Fruit fly (Drosophila melanogaster): ENCODE data around the gene SLIRP1.
A peak's percentile ranks its signal among the peaks of the same experiment; 100 is the strongest.

SLIRP1 gene

DNA sequence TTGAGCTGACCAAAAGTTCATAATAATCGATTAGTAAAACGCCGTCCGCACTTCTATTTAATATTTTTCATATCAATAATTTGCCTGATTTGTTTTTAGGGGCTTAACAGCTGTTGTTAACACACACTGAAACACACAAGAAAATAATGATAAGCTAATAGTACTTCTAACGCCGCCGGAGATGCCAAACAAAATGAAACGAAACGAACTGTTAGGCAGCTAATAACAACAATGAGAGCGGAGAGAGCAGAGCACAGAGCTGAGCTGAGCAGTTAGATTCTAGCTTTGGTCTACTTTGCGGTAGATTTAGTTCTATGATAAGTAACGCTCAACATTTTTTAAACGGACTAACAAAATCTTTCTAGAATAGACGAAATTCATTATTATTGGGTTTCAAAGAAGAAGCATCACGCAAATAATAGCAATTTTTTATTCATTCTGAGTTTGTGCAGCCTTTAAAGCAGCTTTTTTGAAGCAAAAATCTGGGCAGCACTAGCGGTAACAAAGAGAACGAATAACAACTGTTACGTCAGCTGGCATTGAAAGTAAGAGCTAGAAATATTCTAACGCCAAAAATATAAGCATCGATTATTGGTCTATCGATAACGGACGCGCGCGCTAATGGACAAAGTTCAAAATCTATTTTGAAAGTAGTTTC is 12.5 kb downstream of the SLIRP1 start, which contains the start of gene Abca3 (continued):
- no peak for TF ChIP-seq Ravus (GFP tag; IDR thresholded peaks at IDR 0.05)
- TF ChIP-seq CG2120 (GFP tag; optimal IDR thresholded peaks at IDR 0.05) = peak; percentile 83
- TF ChIP-seq CG7372 (GFP tag; IDR thresholded peaks at IDR 0.05) = peak; percentile 70
- TF ChIP-seq CG15479 (GFP tag; optimal IDR thresholded peaks at IDR 0.05) = no peak
- peak; percentile 74 for TF ChIP-seq CG15514 (GFP tag; optimal IDR thresholded peaks at IDR 0.05)
- peak; percentile 80; the same call in 1 of the 2 replicates for TF ChIP-seq CG32532 (GFP tag; IDR thresholded peaks at IDR 0.05)
- TF ChIP-seq trh (GFP tag; optimal IDR thresholded peaks at IDR 0.05) = no peak
- peak; percentile 57 for TF ChIP-seq CG15601 (tag; optimal IDR thresholded peaks at IDR 0.05)
- no peak for TF ChIP-seq hbn (GFP tag; IDR thresholded peaks at IDR 0.05; ENCODE audit: partially characterized antibody)
- peak; percentile 49 for TF ChIP-seq CG31441 (GFP tag; IDR thresholded peaks at IDR 0.05)
- TF ChIP-seq en (GFP tag; optimal IDR thresholded peaks at IDR 0.05) = peak; percentile 26
- no peak; the same call in 1 of the 2 replicates for TF ChIP-seq Drgx (GFP tag; IDR thresholded peaks at IDR 0.05)
- TF ChIP-seq dysf (GFP tag; IDR thresholded peaks at IDR 0.05) = peak; percentile 74; the same call in 2 of the 3 replicates
- TF ChIP-seq HLH54F (GFP tag; optimal IDR thresholded peaks at IDR 0.05) = peak; percentile 50
- no peak; the same call in 1 of the 2 replicates for TF ChIP-seq amos (GFP tag; IDR thresholded peaks at IDR 0.05; ENCODE audit: partially characterized antibody)
- TF ChIP-seq CHES-1-like (GFP tag; optimal IDR thresholded peaks at IDR 0.05) = peak; percentile 54
- no peak for TF ChIP-seq Neu2 (GFP tag; optimal IDR thresholded peaks at IDR 0.05; ENCODE audit: borderline replicate concordance)
- TF ChIP-seq CG6254 (GFP tag; optimal IDR thresholded peaks at IDR 0.05) = peak; percentile 2
- no peak for TF ChIP-seq dimm (GFP tag; IDR thresholded peaks at IDR 0.05)
- TF ChIP-seq Chrac-16 (GFP tag; optimal IDR thresholded peaks at IDR 0.05) = no peak
- TF ChIP-seq CG16815 (GFP tag; optimal IDR thresholded peaks at IDR 0.05) = peak; percentile 4
- peak; percentile 96 for TF ChIP-seq row (GFP tag; IDR thresholded peaks at IDR 0.05)
- no peak for TF ChIP-seq dati (GFP tag; IDR thresholded peaks at IDR 0.05)
- no peak for TF ChIP-seq CG10321 (GFP tag; IDR thresholded peaks at IDR 0.05)
- TF ChIP-seq CG8089 (GFP tag; optimal IDR thresholded peaks at IDR 0.05) = peak; percentile 5
- no peak for TF ChIP-seq CG42726 (GFP tag; IDR thresholded peaks at IDR 0.05; ENCODE audit: partially characterized antibody)
- no peak for TF ChIP-seq Lpt (GFP tag; optimal IDR thresholded peaks at IDR 0.05)
- peak; percentile 41 for TF ChIP-seq CG10431 (GFP tag; optimal IDR thresholded peaks at IDR 0.05)
- 0 out of 2 replicates have a peak, but pooled peaks have one; percentile 23 for TF ChIP-seq CG17328 (GFP tag; IDR thresholded peaks at IDR 0.05)
- no peak for TF ChIP-seq Mrtf (GFP tag; IDR thresholded peaks at IDR 0.05)
- TF ChIP-seq sug (tag; optimal IDR thresholded peaks at IDR 0.05) = peak; percentile 83
- TF ChIP-seq CG31224 (GFP tag; IDR thresholded peaks at IDR 0.05) = 0 out of 2 replicates have a peak, but pooled peaks have one; percentile 12
- no peak for TF ChIP-seq CG7357 (GFP tag; IDR thresholded peaks at IDR 0.05)
- peak; percentile 48 for TF ChIP-seq gfzf (GFP tag; optimal IDR thresholded peaks at IDR 0.05)
- peak; percentile 75 for TF ChIP-seq CG7839 (tag; optimal IDR thresholded peaks at IDR 0.05)
- TF ChIP-seq NC2α (GFP tag; optimal IDR thresholded peaks at IDR 0.05) = peak; percentile 1
- TF ChIP-seq CG17829 (tag; optimal IDR thresholded peaks at IDR 0.05) = peak; percentile 54
- TF ChIP-seq pum (GFP tag; optimal IDR thresholded peaks at IDR 0.05) = peak; percentile 48
- TF ChIP-seq sens (GFP tag) = peak; percentile 93
- no peak; the same call in 1 of the 2 replicates for TF ChIP-seq H2.0 (GFP tag; IDR thresholded peaks at IDR 0.05)
- TF ChIP-seq H15 (GFP tag; IDR thresholded peaks at IDR 0.05) = no peak
- peak; percentile 13 for TF ChIP-seq zen (tag; optimal IDR thresholded peaks at IDR 0.05)
- TF ChIP-seq dpn (GFP tag; optimal IDR thresholded peaks at IDR 0.05) = peak; percentile 45 to 59
- peak; percentile 84 for TF ChIP-seq CG18599 (GFP tag; optimal IDR thresholded peaks at IDR 0.05)
- peak; percentile 40 for TF ChIP-seq Camta (GFP tag; optimal IDR thresholded peaks at IDR 0.05)
- no peak for TF ChIP-seq pita (GFP tag; optimal IDR thresholded peaks at IDR 0.05)
- peak in 1 of 2 experiments; percentile 44 for TF ChIP-seq bsh (GFP tag; optimal IDR thresholded peaks at IDR 0.05)
- peak; percentile 25 for TF ChIP-seq CG3407 (GFP tag; optimal IDR thresholded peaks at IDR 0.05)
- peak; percentile 37 for TF ChIP-seq maf-S (GFP tag; optimal IDR thresholded peaks at IDR 0.05)
- peak; percentile 40 for TF ChIP-seq az2 (GFP tag; optimal IDR thresholded peaks at IDR 0.05)

Measured in whole organism, embryonic.